Fruit fly (Drosophila melanogaster): ENCODE data around the gene TP53INP.

TP53INP gene

dm6 chr3L:4383543-4384325 lies 23.0 kb upstream of the TP53INP start:
- TF ChIP-seq lola (GFP tag; optimal IDR thresholded peaks at IDR 0.05), result no peak
- no peak for TF ChIP-seq OdsH (GFP tag; optimal IDR thresholded peaks at IDR 0.05)
- peak; percentile 39 for TF ChIP-seq woc (GFP tag; optimal IDR thresholded peaks at IDR 0.05)
- TF ChIP-seq psq (GFP tag; optimal IDR thresholded peaks at IDR 0.05), result no peak
- peak; percentile 87 for TF ChIP-seq Myc (optimal IDR thresholded peaks at IDR 0.05)
- TF ChIP-seq Rel (GFP tag; optimal IDR thresholded peaks at IDR 0.05), result no peak
- TF ChIP-seq Rel (tag; optimal IDR thresholded peaks at IDR 0.05), result no peak
- TF ChIP-seq dmrt93B (GFP tag; optimal IDR thresholded peaks at IDR 0.05), result peak; percentile 18
- no peak for TF ChIP-seq dsf (GFP tag; optimal IDR thresholded peaks at IDR 0.05; ENCODE audit: borderline replicate concordance)

DNA sequence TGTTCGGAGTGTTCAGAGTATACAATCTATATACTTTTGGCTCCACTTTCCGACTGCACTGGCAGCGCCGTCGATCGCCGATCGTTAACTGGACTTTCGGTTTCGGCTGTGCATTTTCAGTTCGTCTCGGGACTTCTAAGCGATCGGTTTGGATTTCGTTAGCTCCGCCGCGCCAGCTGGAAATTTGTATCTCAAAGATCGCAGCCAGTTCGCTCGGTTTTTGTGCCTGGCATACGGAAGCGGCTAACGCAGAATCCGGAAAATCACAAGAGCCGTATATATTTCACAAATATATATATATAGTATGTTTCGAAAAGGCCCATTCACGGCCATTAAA lies 22.4 kb upstream of the TP53INP start, which contains the start of gene slow:
slow (plus strand) TSS at position 117 of the 337 bp plus-strand sequence.
- no peak for TF ChIP-seq usp (GFP tag; optimal IDR thresholded peaks at IDR 0.05)
- TF ChIP-seq Rel (GFP tag; optimal IDR thresholded peaks at IDR 0.05), result no peak
- peak; percentile 35 for TF ChIP-seq Rel (tag; optimal IDR thresholded peaks at IDR 0.05)

DNA sequence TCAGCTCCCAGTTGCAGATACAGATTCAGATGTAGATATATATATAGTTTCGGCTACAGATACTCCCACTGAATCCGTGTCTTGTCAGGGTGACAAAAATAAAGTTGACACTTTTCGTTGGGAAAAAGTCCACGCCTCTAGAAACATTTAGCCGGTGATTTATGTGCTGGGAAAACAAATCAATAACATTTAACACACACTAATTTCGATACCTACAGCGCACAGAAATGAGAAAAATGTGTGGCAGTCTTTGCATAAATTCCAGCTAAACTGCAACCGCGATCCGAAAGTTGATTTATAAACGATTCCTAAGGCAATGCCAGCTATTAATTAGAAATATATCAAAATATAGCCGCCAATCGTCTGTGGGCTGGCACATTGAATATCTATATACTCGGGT lies 18.5 kb upstream of the TP53INP start:
- TF ChIP-seq OdsH (GFP tag; optimal IDR thresholded peaks at IDR 0.05) (no peak), sv (GFP tag; optimal IDR thresholded peaks at IDR 0.05) (no peak), dsf (GFP tag; optimal IDR thresholded peaks at IDR 0.05; ENCODE audit: borderline replicate concordance) (no peak), Hr83 (GFP tag; optimal IDR thresholded peaks at IDR 0.05; ENCODE audit: poor library complexity, severe bottlenecking) (no peak), Sp1 (GFP tag; optimal IDR thresholded peaks at IDR 0.05) (no peak), h (GFP tag; optimal IDR thresholded peaks at IDR 0.05) (no peak), rgr (GFP tag; optimal IDR thresholded peaks at IDR 0.05) (no peak)

DNA sequence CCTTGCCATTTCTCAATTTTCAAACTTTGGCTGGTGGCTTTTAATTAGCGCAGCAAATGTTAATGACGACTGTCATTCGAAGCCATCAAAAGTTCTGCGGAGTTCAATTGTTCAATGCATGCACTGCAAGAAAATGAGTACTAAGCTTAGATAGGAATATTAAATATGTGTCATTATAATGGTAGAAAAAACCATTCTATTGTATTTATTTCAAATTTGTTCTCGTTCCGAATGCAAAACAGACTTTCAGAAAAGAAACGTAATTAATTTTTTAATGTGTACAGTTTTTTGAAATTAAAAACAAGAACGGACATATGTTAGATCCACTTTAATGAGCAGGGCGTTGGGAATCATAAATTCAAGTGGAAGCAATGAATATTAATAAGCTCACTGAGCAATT lies 17.6 kb upstream of the TP53INP start:
- TF ChIP-seq br (GFP tag; optimal IDR thresholded peaks at IDR 0.05), result no peak
- TF ChIP-seq ey (GFP tag; optimal IDR thresholded peaks at IDR 0.05), result peak; percentile 15
- TF ChIP-seq dsf (GFP tag; optimal IDR thresholded peaks at IDR 0.05; ENCODE audit: borderline replicate concordance), result no peak
- no peak for TF ChIP-seq Abd-B (GFP tag; optimal IDR thresholded peaks at IDR 0.05)
- TF ChIP-seq h (GFP tag; optimal IDR thresholded peaks at IDR 0.05), result peak; percentile 39
- TF ChIP-seq OdsH (GFP tag; optimal IDR thresholded peaks at IDR 0.05), result no peak
- no peak for TF ChIP-seq Mio (GFP tag; optimal IDR thresholded peaks at IDR 0.05)

- TF ChIP-seq OdsH (GFP tag; optimal IDR thresholded peaks at IDR 0.05), result no peak
- no peak for TF ChIP-seq usp (GFP tag; optimal IDR thresholded peaks at IDR 0.05)
- no peak for TF ChIP-seq dmrt93B (GFP tag; optimal IDR thresholded peaks at IDR 0.05)
- no peak for TF ChIP-seq rgr (GFP tag; optimal IDR thresholded peaks at IDR 0.05)
- TF ChIP-seq tai (GFP tag; optimal IDR thresholded peaks at IDR 0.05), result no peak
- TF ChIP-seq Rel (GFP tag; optimal IDR thresholded peaks at IDR 0.05), result no peak
- no peak for TF ChIP-seq Rel (tag; optimal IDR thresholded peaks at IDR 0.05)
- no peak for TF ChIP-seq CG32264 (GFP tag; optimal IDR thresholded peaks at IDR 0.05)
- TF ChIP-seq sage (GFP tag; optimal IDR thresholded peaks at IDR 0.05), result no peak
- no peak for TF ChIP-seq br (GFP tag; optimal IDR thresholded peaks at IDR 0.05)
- no peak for TF ChIP-seq Jra (GFP tag; optimal IDR thresholded peaks at IDR 0.05)
- no peak for TF ChIP-seq Myc (optimal IDR thresholded peaks at IDR 0.05)
- no peak for TF ChIP-seq foxo (GFP tag; optimal IDR thresholded peaks at IDR 0.05)
- TF ChIP-seq Dfd (GFP tag; optimal IDR thresholded peaks at IDR 0.05), result no peak
- no peak for TF ChIP-seq pan (optimal IDR thresholded peaks at IDR 0.05)
These were observed 13.9 kb upstream of the TP53INP start for dm6 chr3L:4392851-4393250.

DNA sequence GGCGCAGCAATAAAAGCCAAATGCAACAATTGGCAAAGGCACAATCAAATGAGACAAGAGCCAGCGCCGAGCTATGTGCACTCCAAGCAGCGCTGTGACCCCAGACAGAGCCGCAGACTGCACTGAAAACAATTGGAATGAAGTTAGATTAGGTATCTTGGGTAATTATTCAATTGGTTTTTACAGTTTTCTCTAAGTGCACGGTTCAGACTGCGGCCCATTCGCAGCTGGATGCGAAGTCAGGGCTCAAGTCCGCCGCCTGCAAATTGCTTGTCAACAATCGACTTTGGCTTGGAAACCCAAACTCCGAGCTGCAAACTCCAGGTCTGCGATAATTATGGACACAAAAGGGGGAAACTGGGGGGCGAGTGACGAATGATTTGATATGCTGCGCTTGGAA lies 13.1 kb upstream of the TP53INP start:
- TF ChIP-seq CG32264 (GFP tag; optimal IDR thresholded peaks at IDR 0.05) (no peak), Hr78 (GFP tag; optimal IDR thresholded peaks at IDR 0.05) (no peak), fru (GFP tag; optimal IDR thresholded peaks at IDR 0.05) (no peak), dsf (GFP tag; optimal IDR thresholded peaks at IDR 0.05; ENCODE audit: borderline replicate concordance) (no peak), woc (GFP tag; optimal IDR thresholded peaks at IDR 0.05) (no peak), pan (optimal IDR thresholded peaks at IDR 0.05) (no peak), dl (GFP tag; optimal IDR thresholded peaks at IDR 0.05; ENCODE audit: insufficient read depth in 1 of 2, partially characterized antibody in 2 of 2) (no peak)
